Worm (Caenorhabditis elegans) whole organism, L3 larva: ENCODE results near the gene nlp-56.

ENCODE experiments used
- elt-3 ChIP-seq, 3 experiments: fragments of 150-350 bp in 1 of 3; sonication (generic microtip) in 2 of 3; optimal IDR thresholded peaks; 2 replicates in 2 of 3; 4 replicates in 1 of 3; lab custom pipeline; 2014 to 2017; ENCODE audit warnings: missing biosample characterization in 3 of 3, missing genetic modification characterization in 3 of 3
- mdl-1 ChIP-seq: fragments of 150-350 bp; optimal IDR thresholded peaks from 2 replicates; lab custom pipeline; 2014; ENCODE audit warnings: missing biosample characterization, missing genetic modification characterization
- nfya-1 ChIP-seq: sonication (generic microtip); optimal IDR thresholded peaks from 2 replicates; lab custom pipeline; 2017; ENCODE audit warnings: missing genetic modification characterization, mild to moderate bottlenecking, missing compliant biosample characterization, antibody characterized with exemption, moderate library complexity; ENCODE audit not compliant: insufficient read depth
- nhr-11 ChIP-seq: fragments of 150-350 bp; optimal IDR thresholded peaks from 2 replicates; lab custom pipeline; 2014; ENCODE audit warnings: missing biosample characterization, missing genetic modification characterization
- nhr-25 ChIP-seq: sonication (generic microtip); optimal IDR thresholded peaks from 2 replicates; lab custom pipeline; 2017; ENCODE audit warnings: missing biosample characterization, missing genetic modification characterization
- ztf-11 ChIP-seq: fragments of 150-350 bp; optimal IDR thresholded peaks from 2 replicates; lab custom pipeline; 2014; ENCODE audit warnings: missing biosample characterization, missing genetic modification characterization

- no peak for TF ChIP-seq nhr-25 (tag; lab: Kevin White, UChicago)
- no peak for TF ChIP-seq nfya-1 (tag; lab: Kevin White, UChicago)
- no peak for TF ChIP-seq mdl-1 (tag; lab: Kevin White, UChicago)
- TF ChIP-seq ztf-11 (tag; lab: Kevin White, UChicago) = no peak
- no peak for TF ChIP-seq nhr-11 (tag; lab: Kevin White, UChicago)
- TF ChIP-seq elt-3 (tag; optimal IDR thresholded peaks at IDR 0.05; lab: Kevin White, UChicago) = no peak
These were observed 44.5 kb upstream of the nlp-56 start, which contains the start of gene hhat-2 for ce11 chrIV:14829026-14829425.
